Fruit fly (Drosophila melanogaster) Kc167 (cell line): ENCODE measurements around the gene CG33272.

Source experiments
- Sin3A ChIP-seq: fragments of >200 bp; optimal IDR thresholded peaks from 2 replicates; lab custom pipeline; 2018; ENCODE audit warnings: missing external identifiers
- h ChIP-seq: fragments of >200 bp; optimal IDR thresholded peaks from 3 replicates; lab custom pipeline; 2018; ENCODE audit warnings: missing external identifiers
- psq ChIP-seq: fragments of >200 bp; optimal IDR thresholded peaks from 2 replicates; lab custom pipeline; 2017; ENCODE audit warnings: missing external identifiers

DNA sequence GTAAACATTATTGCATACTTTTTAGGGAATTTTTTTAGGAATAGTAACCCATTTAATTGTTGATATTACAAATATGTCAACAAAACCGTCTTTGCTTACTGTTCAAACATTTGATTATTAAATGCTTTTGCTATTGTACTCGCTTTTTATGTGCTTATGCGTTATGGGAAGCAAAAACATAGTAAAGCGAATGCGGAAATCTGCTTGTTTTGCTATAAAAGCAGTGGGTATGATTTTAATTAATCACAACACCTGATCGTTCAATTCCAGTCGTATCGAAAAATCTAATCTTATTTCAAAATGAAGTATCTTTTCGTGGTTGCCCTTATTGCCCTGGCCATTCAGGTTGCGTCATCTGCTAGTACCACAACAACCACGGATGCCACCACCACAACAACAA, 2.1 kb downstream of the CG33272 start, which contains the start of gene CG33500:
- TF ChIP-seq Sin3A (no peak), h (lab: Kevin White, UChicago) (no peak), psq (no peak)
